Worm (Caenorhabditis elegans) whole organism, L4/young adult: ENCODE measurements around the gene F26F12.2.

Source experiments
- W03F9.2 ChIP-seq: fragments of 150-350 bp; optimal IDR thresholded peaks from 2 replicates; lab custom pipeline; 2014; ENCODE audit warnings: missing biosample characterization, missing genetic modification characterization
- dao-5 ChIP-seq: sonication (generic microtip); optimal IDR thresholded peaks from 2 replicates; lab custom pipeline; 2016; ENCODE audit warnings: missing genotype, missing genetic modification characterization, moderate library complexity, missing compliant biosample characterization
- him-1 ChIP-seq: sonication (generic microtip); optimal IDR thresholded peaks from 2 replicates; lab custom pipeline; 2016; ENCODE audit warnings: missing genotype, missing genetic modification reagents, missing genetic modification characterization, missing compliant biosample characterization

DNA sequence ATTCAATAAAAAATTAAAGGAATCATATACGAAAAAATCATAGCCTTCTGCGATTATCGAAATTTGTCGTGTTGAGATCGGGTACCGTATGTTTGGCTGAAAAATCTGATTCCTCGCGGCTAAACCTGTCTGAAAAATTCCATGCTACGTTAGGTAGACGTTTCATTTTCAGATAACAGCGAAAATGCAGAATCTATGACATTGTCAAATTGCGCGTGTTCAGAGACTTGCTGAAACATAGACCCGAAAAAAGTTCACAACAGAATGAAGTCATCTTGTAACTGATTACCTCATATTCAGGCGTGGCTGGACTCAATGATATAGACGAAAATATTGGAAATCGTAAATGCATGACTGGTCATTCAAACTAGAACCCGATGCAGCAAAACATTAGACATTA lies 4.9 kb downstream of the F26F12.2 start, which contains the start of gene srh-76:
- TF ChIP-seq him-1 (tag; lab: Kevin White, UChicago) (no peak), dao-5 (tag; lab: Kevin White, UChicago) (no peak), W03F9.2 (no peak)
